Worm (Caenorhabditis elegans) whole organism, dauer: ENCODE measurements around the gene math-15.
"Not testable (repeated sequence)": the region's sequence is repeated elsewhere in the genome, so short reads cannot be mapped to it uniquely, and the experiment has no call there.

Experiments used
- unc-62 ChIP-seq: sonication (generic microtip); optimal IDR thresholded peaks from 2 replicates; lab custom pipeline; 2017; ENCODE audit warnings: missing biosample characterization, missing genetic modification reagents, missing genetic modification characterization

Gene math-15

DNA sequence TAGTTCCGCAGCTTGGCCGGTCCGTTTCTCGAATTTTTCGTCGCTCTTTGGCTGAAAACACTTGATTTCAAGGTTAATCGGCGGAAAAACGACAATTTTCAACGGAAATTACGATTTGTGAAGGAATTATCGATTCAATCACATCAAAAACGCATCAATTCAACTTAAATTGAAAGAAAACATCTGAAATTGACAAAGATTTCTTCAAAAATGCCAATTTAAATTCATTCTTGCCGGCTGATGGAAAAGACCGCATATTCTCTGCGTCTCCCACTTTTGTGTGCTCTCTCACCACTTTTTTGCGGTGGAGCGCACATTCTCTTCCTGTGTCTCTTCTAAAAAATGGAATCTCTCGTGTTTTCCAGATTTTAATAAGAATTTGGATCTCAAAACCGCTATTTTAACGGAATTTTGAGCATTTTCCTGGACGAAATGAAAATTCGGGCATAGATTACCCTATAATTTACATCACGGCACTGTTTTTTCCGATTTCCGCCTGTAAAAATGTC is 4.8 kb upstream of the math-15 start, which contains the start of gene C16C4.18:
Gene C16C4.18 (minus strand): TSS at position 51 of the 509 bp plus-strand sequence.
- TF ChIP-seq unc-62 (GFP tag; lab: Kevin White, UChicago): not testable (repeated sequence)

DNA sequence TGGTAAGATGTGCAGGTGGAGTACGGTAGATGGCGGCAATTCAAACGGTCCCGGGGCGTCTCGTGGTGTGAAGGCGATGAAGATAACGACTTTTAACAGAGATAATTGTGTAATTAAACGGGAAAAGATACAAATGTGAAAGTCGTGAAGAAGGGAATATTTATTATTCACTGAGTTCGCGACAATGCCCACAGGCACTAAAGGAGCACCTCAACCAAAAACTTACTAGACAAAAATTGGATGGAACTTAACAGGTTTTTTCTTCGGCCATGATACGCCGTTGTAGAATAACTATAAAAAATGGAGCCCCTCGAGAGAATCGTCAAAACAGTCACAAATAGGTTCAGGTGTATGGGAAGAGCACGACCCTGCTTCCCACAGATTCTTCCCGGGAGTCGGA is 3.8 kb upstream of the math-15 start, which contains the start of gene fbxb-98:
Gene fbxb-98 (plus strand): TSS at position 301 of the 400 bp plus-strand sequence.
- TF ChIP-seq unc-62 (GFP tag; lab: Kevin White, UChicago): not testable (repeated sequence)

DNA sequence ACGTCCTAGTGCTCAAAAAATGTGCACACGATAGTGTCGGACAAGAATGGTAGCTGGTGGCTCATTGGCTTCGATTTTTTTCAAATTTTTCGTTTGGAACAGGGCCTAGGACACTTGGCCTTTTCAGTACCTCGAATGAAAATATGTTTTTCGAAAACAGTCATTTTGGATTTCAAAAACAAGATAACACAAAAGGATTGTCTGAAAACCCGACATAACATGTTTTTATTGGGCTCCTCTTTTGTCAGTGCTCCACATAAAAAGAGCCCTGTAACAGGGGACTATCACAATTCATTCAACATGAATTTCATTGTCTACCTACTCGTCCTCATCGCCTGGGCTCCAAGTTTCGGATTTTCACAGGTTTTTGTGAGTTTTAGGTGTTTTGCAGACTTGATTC is 1.9 kb upstream of the math-15 start, which contains the start of gene C16C4.17:
Gene C16C4.17 (plus strand): TSS at position 301 of the 400 bp plus-strand sequence.
- no peak for TF ChIP-seq unc-62 (GFP tag; lab: Kevin White, UChicago)

DNA sequence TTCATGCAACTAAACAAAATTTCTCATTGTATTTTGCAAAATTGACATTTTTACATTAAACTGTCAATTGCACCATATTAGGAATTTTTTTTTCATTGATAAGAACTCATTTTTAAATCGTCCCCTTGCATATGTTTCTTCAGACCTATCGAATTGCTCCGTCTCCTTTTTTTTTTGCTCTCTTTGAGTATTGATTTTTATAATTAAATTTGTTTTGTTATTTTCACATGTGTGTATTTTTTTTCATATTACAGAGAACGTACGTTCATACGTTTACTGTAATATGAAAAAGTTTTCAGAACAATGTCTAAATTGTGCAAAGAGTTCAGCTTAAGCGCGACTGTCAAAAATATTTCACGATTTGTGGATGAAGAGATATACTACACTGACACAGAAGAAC is 2.9 kb downstream of the math-15 start, which contains the start of gene math-14:
Gene math-14 (plus strand): TSS at position 301 of the 400 bp plus-strand sequence.
- TF ChIP-seq unc-62 (GFP tag; lab: Kevin White, UChicago): no peak

DNA sequence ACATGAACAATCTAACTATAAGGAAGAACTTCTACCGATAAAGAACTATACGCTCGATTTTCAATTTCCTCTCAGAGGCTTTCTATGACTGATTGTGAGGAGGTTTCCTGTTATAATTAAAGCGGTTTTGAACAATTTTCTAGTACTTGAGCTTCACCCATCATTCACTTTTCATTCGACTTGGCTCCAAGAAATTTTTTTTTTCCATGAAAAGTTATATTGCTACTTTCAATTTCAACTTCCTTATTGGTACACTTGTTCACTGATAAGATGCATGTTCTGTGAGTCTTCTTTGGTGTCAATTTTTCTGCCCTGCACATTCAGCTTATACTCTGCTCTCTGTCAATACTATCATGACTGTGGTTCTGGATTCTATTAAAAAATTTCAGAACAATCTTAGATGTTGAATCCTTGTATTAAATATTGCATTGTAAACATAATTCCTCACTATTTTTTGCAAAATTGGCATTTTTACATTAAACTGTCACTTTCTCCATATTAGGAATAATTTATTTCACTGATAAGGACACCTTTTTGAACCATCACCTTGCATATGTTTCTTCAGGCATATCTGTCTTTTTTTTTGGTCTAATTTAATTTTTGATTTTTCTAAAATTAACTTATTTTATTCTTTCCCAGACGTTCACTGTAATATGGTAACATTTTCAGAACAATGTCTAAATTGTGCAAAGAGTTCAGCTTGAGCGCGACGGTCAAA is 4.9 kb downstream of the math-15 start, which contains the start of gene math-10:
Gene math-10 (plus strand): TSS at position 668 of the 718 bp plus-strand sequence.
- no peak for TF ChIP-seq unc-62 (GFP tag; lab: Kevin White, UChicago)

DNA sequence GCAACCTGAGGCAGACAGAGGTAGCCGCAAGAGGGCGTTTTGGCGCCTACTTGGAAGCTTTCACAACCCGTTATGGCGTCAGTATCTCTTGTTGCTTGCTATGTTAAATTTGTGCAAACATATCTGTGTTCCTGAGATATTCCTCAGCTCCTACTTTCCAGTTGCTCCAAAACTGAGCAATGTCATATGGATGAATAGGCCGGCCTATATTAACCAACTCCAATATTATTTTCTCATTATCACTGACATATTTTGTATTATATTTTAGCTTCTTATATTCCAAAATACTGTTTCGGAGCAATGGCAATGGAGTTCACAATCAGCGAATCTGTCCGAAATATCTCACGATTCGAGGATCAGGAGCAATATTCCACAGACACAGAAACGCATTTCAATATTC is 9.5 kb downstream of the math-15 start, which contains the start of gene math-13:
Gene math-13 (plus strand): TSS at position 301 of the 400 bp plus-strand sequence.
- TF ChIP-seq unc-62 (GFP tag; lab: Kevin White, UChicago): no peak

DNA sequence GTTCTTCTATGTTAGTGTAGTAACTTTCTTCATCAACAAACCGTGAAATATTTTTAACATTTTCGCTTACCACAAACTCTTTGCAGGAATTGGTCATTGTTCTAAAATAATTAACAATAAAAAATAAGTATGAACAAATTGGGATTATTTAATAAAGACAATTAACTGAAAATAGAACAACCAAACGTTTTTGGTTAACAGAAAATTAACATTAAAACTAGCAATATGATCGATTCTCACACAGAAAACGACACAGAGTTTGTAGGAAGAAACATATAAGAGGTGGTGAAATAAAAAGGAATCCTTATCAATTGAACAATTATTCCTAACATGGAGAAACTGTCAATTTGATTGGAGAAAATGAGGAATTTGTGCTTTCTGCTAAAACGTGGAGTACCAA is 12.5 kb downstream of the math-15 start, which contains the start of gene math-16:
Gene math-16 (minus strand): TSS at position 101 of the 400 bp plus-strand sequence.
- no peak for TF ChIP-seq unc-62 (GFP tag; lab: Kevin White, UChicago)

DNA sequence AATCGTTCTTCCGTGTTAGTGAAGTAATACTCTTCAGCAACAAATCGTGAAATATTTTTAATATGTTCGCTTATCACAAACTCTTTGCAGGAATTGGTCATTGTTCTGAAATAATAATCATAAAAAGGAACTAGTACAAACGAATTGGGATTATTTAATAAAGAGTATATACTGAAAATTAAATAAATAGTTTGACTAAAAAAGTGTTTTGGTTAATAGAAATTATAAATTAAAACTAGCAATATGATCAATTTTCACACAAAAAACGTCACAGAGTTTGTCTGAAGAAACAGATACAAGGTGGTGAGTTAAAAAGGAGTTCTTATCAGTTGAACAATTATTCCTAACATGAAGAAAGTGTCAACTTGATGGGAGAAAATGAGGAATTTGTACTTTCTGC is 16.5 kb downstream of the math-15 start, which contains the start of gene math-5:
Gene math-5 (minus strand): TSS at position 101 of the 400 bp plus-strand sequence.
- no peak for TF ChIP-seq unc-62 (GFP tag; lab: Kevin White, UChicago)

DNA sequence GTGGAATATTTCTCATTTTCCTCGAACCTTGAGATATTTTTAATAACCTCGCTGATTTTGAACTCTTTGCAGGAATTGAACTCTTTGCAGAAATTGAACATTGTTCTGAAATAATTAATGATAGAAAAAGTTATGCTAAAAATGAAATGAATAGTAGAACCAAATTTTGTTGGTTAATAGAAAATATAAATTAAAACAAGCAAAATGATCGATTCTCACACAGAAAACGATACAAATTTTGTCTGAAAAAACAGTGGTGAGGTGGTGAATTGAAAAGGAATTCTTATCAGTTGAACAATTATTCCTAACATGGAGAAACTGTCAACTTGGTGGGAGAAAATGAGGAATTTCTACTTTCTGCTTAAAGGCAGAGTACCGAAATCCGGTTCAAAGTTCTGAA is 18.5 kb downstream of the math-15 start, which contains the start of gene math-6:
Gene math-6 (minus strand): TSS at position 101 of the 400 bp plus-strand sequence.
- TF ChIP-seq unc-62 (GFP tag; lab: Kevin White, UChicago): no peak

DNA sequence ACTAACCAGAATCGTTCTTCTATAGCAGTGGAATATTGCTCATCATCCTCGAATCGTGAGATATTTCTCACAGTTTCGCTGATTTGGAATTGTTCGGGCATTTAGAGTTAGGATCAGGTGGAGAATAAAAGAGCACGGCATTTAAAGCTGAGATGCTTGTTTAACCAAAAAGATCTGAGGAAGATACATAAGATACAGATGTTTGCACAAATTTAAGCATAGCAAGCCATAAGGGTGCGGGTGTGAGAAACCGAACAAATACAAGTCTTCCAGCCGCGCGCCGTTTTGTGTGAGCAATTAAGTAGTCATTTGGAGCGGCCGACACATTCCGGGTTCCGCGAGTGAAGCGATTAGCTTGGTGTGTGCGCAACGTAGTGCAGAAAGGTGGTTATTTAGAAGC is 20.2 kb downstream of the math-15 start, which contains the start of gene math-7:
Gene math-7 (minus strand): TSS at position 101 of the 400 bp plus-strand sequence.
- TF ChIP-seq unc-62 (GFP tag; lab: Kevin White, UChicago): no peak

DNA sequence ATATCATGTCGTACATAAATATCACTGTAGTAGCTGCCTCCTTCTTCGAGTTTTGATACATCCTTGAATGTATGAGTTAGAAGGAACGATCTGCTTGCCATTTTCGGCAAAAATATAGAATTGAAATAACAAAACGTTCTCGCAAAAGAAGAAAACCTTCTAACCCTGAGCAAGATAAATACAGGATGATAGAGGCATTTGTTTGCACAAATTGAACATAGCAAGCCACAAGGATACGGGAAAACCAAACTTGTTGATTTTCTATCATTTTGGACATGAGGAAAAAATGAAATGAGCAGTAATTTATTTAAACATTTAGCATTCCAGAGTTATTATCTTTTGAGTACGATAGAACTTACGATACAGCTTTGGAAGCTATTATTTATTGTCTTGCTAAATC is 22.9 kb downstream of the math-15 start, which contains the start of gene math-8:
Gene math-8 (minus strand): TSS at position 101 of the 400 bp plus-strand sequence.
- no peak for TF ChIP-seq unc-62 (GFP tag; lab: Kevin White, UChicago)

DNA sequence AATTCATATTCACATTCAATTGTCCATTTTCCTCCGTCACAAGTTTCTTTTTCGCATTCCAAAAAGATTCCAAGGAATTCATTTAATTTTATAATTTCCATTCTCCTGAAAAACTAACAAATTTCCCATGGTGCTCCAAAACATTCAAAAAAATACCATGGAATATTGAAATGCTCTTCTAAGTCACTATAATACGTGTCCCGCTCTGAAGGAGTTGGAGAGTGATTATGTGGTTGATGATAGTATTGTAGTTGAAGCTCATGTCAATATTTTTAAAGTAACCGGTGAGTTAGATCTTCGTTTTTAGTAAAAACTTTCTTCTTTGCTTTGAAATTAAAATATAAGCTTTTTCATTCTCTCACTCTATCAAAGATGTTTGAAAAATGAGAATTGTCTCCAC is 24.5 kb downstream of the math-15 start, which contains the start of gene math-9:
Gene math-9 (minus strand): TSS at position 101 of the 400 bp plus-strand sequence.
- no peak for TF ChIP-seq unc-62 (GFP tag; lab: Kevin White, UChicago)

DNA sequence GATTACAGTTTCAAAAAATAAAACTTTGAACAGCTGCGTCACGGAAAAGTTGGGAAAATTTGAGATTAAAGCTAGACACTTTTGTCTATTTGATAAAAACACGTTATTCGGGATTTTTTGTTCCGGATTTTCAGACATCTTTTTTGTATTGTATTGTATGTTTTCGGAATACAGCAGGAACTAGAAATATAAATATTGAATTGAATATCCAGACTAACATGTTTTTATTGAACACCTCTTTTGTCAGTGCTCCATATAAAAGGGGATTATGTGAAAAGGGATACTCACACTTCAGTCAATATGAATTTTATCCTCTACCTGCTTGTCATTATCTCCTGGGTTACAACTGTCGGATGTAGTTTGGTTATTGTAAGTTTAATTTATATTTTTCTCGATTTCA is 27.7 kb downstream of the math-15 start, which contains the start of gene C16C4.1:
Gene C16C4.1 (plus strand): TSS at position 301 of the 400 bp plus-strand sequence.
- TF ChIP-seq unc-62 (GFP tag; lab: Kevin White, UChicago): no peak

DNA sequence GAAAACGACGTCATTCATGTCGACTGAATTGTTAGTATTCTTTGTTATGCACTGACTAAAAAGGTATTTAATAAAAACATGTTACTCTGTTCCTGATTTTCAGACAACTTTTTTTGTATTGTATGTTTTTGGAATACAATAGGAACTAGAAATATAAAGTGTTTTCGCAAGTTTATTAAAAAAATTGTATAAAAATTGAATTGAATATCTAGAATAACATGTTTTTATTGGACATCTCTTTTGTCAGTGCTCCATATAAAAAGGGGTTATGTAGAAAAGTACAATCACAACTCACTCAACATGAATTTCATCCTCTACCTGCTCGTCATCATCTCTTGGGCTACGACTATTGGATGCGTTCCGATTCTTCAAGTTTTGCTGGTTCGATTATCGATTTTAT is 29.1 kb downstream of the math-15 start, which contains the start of gene C46F9.5:
Gene C46F9.5 (plus strand): TSS at position 301 of the 400 bp plus-strand sequence.
- no peak for TF ChIP-seq unc-62 (GFP tag; lab: Kevin White, UChicago)

DNA sequence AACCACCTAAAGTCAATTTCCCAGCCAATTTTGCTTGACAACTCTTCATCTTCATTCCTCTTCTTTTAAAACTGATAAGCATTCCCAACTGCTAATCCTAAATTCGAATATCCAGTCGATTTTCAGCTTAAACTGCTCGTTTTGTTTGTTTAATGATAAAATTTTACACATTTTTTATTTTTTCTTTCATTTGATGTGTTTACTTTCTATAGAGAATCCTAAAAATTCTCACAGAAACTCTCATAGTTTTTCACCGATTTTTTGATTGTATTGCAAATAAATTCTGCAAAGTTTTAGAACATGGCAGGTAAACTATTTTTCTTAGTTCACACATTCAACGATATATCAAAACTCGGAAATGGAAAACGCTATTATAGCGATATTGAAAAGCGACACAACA is 29.6 kb downstream of the math-15 start, which contains the start of gene math-25:
Gene math-25 (plus strand): TSS at position 301 of the 400 bp plus-strand sequence.
- TF ChIP-seq unc-62 (GFP tag; lab: Kevin White, UChicago): no peak
